Fruit fly (Drosophila melanogaster) S2 (cell line): ENCODE results near the gene CG17118.

ENCODE experiments used
- CG8478 ChIP-seq: fragments of >200 bp; optimal IDR thresholded peaks from 2 replicates; lab custom pipeline; 2018
- CTCF ChIP-seq, 2 experiments: fragments of >200 bp; optimal IDR thresholded peaks; 2 replicates each; lab custom pipeline; 2018

- TF ChIP-seq CTCF (optimal IDR thresholded peaks at IDR 0.05; lab: Kevin White, UChicago) = no peak
- no peak for TF ChIP-seq CG8478 (lab: Kevin White, UChicago)
These were observed 32.1 kb upstream of the CG17118 start, which contains the start of gene CG7300 for dm6 chr2L:10697992-10698391.
